Worm (Caenorhabditis elegans) whole organism, L3 larva: ENCODE results near the gene srx-56.

Experiments
- aly-2 ChIP-seq: fragments of 150-350 bp; optimal IDR thresholded peaks from 2 replicates; lab custom pipeline; 2014; ENCODE audit warnings: missing biosample characterization, missing genetic modification characterization
- ama-1 ChIP-seq: fragments of 150-350 bp; optimal IDR thresholded peaks from 2 replicates; lab custom pipeline; 2018
- egl-27 ChIP-seq: sonication (generic microtip); optimal IDR thresholded peaks from 4 replicates; lab custom pipeline; 2017; ENCODE audit warnings: missing biosample characterization, missing genetic modification reagents, missing genetic modification characterization
- egl-5 ChIP-seq: fragments of 150-350 bp; optimal IDR thresholded peaks from 2 replicates; lab custom pipeline; 2017; ENCODE audit warnings: missing biosample characterization, missing genetic modification reagents, missing genetic modification characterization, inconsistent platforms
- elt-1 ChIP-seq: fragments of 150-350 bp; optimal IDR thresholded peaks from 2 replicates; lab custom pipeline; 2014; ENCODE audit warnings: missing biosample characterization, missing genetic modification characterization
- hmg-11 ChIP-seq: sonication (generic microtip); optimal IDR thresholded peaks from 2 replicates; lab custom pipeline; 2016; ENCODE audit warnings: missing genetic modification characterization, missing compliant biosample characterization
- lsy-12 ChIP-seq: sonication (generic microtip); optimal IDR thresholded peaks from 2 replicates; lab custom pipeline; 2016; ENCODE audit warnings: mild to moderate bottlenecking, missing genetic modification characterization, missing compliant biosample characterization
- nhr-11 ChIP-seq: fragments of 150-350 bp; optimal IDR thresholded peaks from 2 replicates; lab custom pipeline; 2014; ENCODE audit warnings: missing biosample characterization, missing genetic modification characterization
- nhr-12 ChIP-seq: fragments of 150-350 bp; optimal IDR thresholded peaks from 2 replicates; lab custom pipeline; 2014; ENCODE audit warnings: missing biosample characterization, missing genetic modification characterization
- pha-4 ChIP-seq: fragments of 150-350 bp; optimal IDR thresholded peaks from 2 replicates; lab custom pipeline; 2014; ENCODE audit warnings: missing biosample characterization, missing genetic modification reagents, missing genetic modification characterization
- skn-1 ChIP-seq: fragments of 150-350 bp; optimal IDR thresholded peaks from 2 replicates; lab custom pipeline; 2014; ENCODE audit warnings: missing biosample characterization, missing genetic modification characterization
- zag-1 ChIP-seq: fragments of 150-350 bp; optimal IDR thresholded peaks from 2 replicates; lab custom pipeline; 2014; ENCODE audit warnings: missing biosample characterization, missing genetic modification characterization

- TF ChIP-seq skn-1 (tag; lab: Kevin White, UChicago), result no peak
- TF ChIP-seq pha-4 (tag; lab: Kevin White, UChicago), result no peak
- TF ChIP-seq egl-5, result no peak
- TF ChIP-seq lsy-12 (tag; lab: Kevin White, UChicago), result no peak
- TF ChIP-seq aly-2, result no peak
- TF ChIP-seq ama-1 (lab: Kevin White, UChicago), result no peak
- no peak for TF ChIP-seq nhr-11 (tag; lab: Kevin White, UChicago)
- no peak for TF ChIP-seq egl-27 (tag; lab: Kevin White, UChicago)
- no peak for TF ChIP-seq nhr-12 (tag; lab: Kevin White, UChicago)
- no peak for TF ChIP-seq hmg-11 (tag; lab: Kevin White, UChicago)
- no peak for TF ChIP-seq zag-1 (tag; lab: Kevin White, UChicago)
- TF ChIP-seq elt-1, result no peak
These were observed at the start of gene srx-56 for ce11 chrV:7374090-7374489.
